Fruit fly (Drosophila melanogaster): ENCODE data around the gene CadN.

The CadN gene

dm6 chr2L:17704381-17704780 lies 73.8 kb downstream of the CadN start, which contains the start of gene CG43231:
CG43231 (plus strand) TSS chr2L:17704681.
- TF ChIP-seq GATAd (GFP tag; optimal IDR thresholded peaks at IDR 0.05) (no peak), Hnf4 (GFP tag; optimal IDR thresholded peaks at IDR 0.05) (no peak), dl (GFP tag; optimal IDR thresholded peaks at IDR 0.05; ENCODE audit: insufficient read depth in 1 of 2, partially characterized antibody in 2 of 2) (no peak), Vsx2 (GFP tag; optimal IDR thresholded peaks at IDR 0.05; ENCODE audit: partially characterized antibody) (no peak), Dif (GFP tag; optimal IDR thresholded peaks at IDR 0.05; ENCODE audit: partially characterized antibody) (no peak), OdsH (GFP tag; optimal IDR thresholded peaks at IDR 0.05) (no peak), HLH106 (tag; optimal IDR thresholded peaks at IDR 0.05) (no peak)

dm6 chr2L:17671222-17671621 lies 106.9 kb downstream of the CadN start:
- TF ChIP-seq brk (GFP tag; optimal IDR thresholded peaks at IDR 0.05) (no peak), sage (GFP tag; optimal IDR thresholded peaks at IDR 0.05) (no peak), N (GFP tag; optimal IDR thresholded peaks at IDR 0.05) (no peak), Jra (GFP tag; optimal IDR thresholded peaks at IDR 0.05) (no peak), h (GFP tag; optimal IDR thresholded peaks at IDR 0.05) (no peak), Rel (GFP tag; optimal IDR thresholded peaks at IDR 0.05) (no peak), Rel (tag; optimal IDR thresholded peaks at IDR 0.05) (no peak), lola (GFP tag; optimal IDR thresholded peaks at IDR 0.05) (no peak), dsf (GFP tag; optimal IDR thresholded peaks at IDR 0.05; ENCODE audit: borderline replicate concordance) (no peak), usp (GFP tag; optimal IDR thresholded peaks at IDR 0.05) (no peak), Hnf4 (GFP tag; optimal IDR thresholded peaks at IDR 0.05) (no peak), HLH106 (tag; optimal IDR thresholded peaks at IDR 0.05) (no peak), CrebA (GFP tag; optimal IDR thresholded peaks at IDR 0.05; ENCODE audit: borderline replicate concordance) (no peak), dmrt93B (GFP tag; optimal IDR thresholded peaks at IDR 0.05) (no peak), woc (GFP tag; optimal IDR thresholded peaks at IDR 0.05) (no peak), Dif (GFP tag; optimal IDR thresholded peaks at IDR 0.05; ENCODE audit: partially characterized antibody) (no peak), Hr83 (GFP tag; optimal IDR thresholded peaks at IDR 0.05; ENCODE audit: poor library complexity, severe bottlenecking) (no peak), ey (GFP tag; optimal IDR thresholded peaks at IDR 0.05) (no peak), OdsH (GFP tag; optimal IDR thresholded peaks at IDR 0.05) (no peak), Mio (GFP tag; optimal IDR thresholded peaks at IDR 0.05) (no peak), Sp1 (GFP tag; optimal IDR thresholded peaks at IDR 0.05) (no peak)

- TF ChIP-seq psq (GFP tag; optimal IDR thresholded peaks at IDR 0.05) (no peak), rgr (GFP tag; optimal IDR thresholded peaks at IDR 0.05) (no peak), dsf (GFP tag; optimal IDR thresholded peaks at IDR 0.05; ENCODE audit: borderline replicate concordance) (no peak), Sp1 (GFP tag; optimal IDR thresholded peaks at IDR 0.05) (no peak)
Measured at dm6 chr2L:17650812-17651211, 127.3 kb downstream of the CadN start.

- TF ChIP-seq Mio (GFP tag; optimal IDR thresholded peaks at IDR 0.05), result no peak
- TF ChIP-seq Myc (optimal IDR thresholded peaks at IDR 0.05), result no peak
- no peak for TF ChIP-seq Hnf4 (GFP tag; optimal IDR thresholded peaks at IDR 0.05)
- TF ChIP-seq psq (GFP tag; optimal IDR thresholded peaks at IDR 0.05), result no peak
- no peak for TF ChIP-seq Vsx2 (GFP tag; optimal IDR thresholded peaks at IDR 0.05; ENCODE audit: partially characterized antibody)
- no peak for TF ChIP-seq dl (GFP tag; optimal IDR thresholded peaks at IDR 0.05; ENCODE audit: insufficient read depth in 1 of 2, partially characterized antibody in 2 of 2)
- no peak for TF ChIP-seq Hr83 (GFP tag; optimal IDR thresholded peaks at IDR 0.05; ENCODE audit: poor library complexity, severe bottlenecking)
Measured at dm6 chr2L:17627559-17627958, 150.6 kb downstream of the CadN start, which contains the start of gene CG43054. CG43054 (plus strand) TSS chr2L:17627859.

dm6 chr2L:17625992-17626391 lies 152.1 kb downstream of the CadN start, which contains the start of gene CG15147:
CG15147 (minus strand) TSS chr2L:17626381.
- no peak for TF ChIP-seq dmrt93B (GFP tag; optimal IDR thresholded peaks at IDR 0.05)
- no peak for TF ChIP-seq N (GFP tag; optimal IDR thresholded peaks at IDR 0.05)
- no peak for TF ChIP-seq psq (GFP tag; optimal IDR thresholded peaks at IDR 0.05)
- no peak for TF ChIP-seq Hr83 (GFP tag; optimal IDR thresholded peaks at IDR 0.05; ENCODE audit: poor library complexity, severe bottlenecking)
- no peak for TF ChIP-seq Vsx2 (GFP tag; optimal IDR thresholded peaks at IDR 0.05; ENCODE audit: partially characterized antibody)
- TF ChIP-seq Abd-B (GFP tag; optimal IDR thresholded peaks at IDR 0.05), result no peak
- no peak for TF ChIP-seq woc (GFP tag; optimal IDR thresholded peaks at IDR 0.05)
- no peak for TF ChIP-seq Hr78 (GFP tag; optimal IDR thresholded peaks at IDR 0.05)
- TF ChIP-seq Dif (GFP tag; optimal IDR thresholded peaks at IDR 0.05; ENCODE audit: partially characterized antibody), result no peak
